Worm (Caenorhabditis elegans) whole organism, young adult: ENCODE results near the gene btb-6.

Experiments used
- B0019.2 ChIP-seq: fragments of 200-800 bp; sonication (Bioruptor generic); conservative IDR thresholded peaks from 2 replicates; pipeline ENCODE4 v1.3.6; 2022; ENCODE audit warnings: missing genetic modification reagents, missing genetic modification characterization, missing compliant biosample characterization
- B0261.1 ChIP-seq: sonication (generic microtip); optimal IDR thresholded peaks from 2 replicates; lab custom pipeline; 2016; ENCODE audit warnings: mild to moderate bottlenecking, missing genetic modification characterization, moderate library complexity, missing compliant biosample characterization
- C17E4.6 ChIP-seq: fragments of 200-800 bp; sonication (Bioruptor generic); IDR thresholded peaks from 2 replicates; pipeline ENCODE4 v1.3.6; 2022; ENCODE audit warnings: missing genetic modification reagents, missing genetic modification characterization, missing compliant biosample characterization
- F57C9.4 ChIP-seq: sonication (generic microtip); optimal IDR thresholded peaks from 2 replicates; lab custom pipeline; 2017; ENCODE audit warnings: mild to moderate bottlenecking, missing genetic modification characterization, missing compliant biosample characterization
- K11D2.4 ChIP-seq: fragments of 200-800 bp; sonication (Bioruptor generic); IDR thresholded peaks from 2 replicates; pipeline ENCODE4 v1.3.6; 2022; ENCODE audit warnings: missing genetic modification reagents, missing genetic modification characterization, missing compliant biosample characterization
- T26A5.8 ChIP-seq: sonication (generic microtip); optimal IDR thresholded peaks from 2 replicates; lab custom pipeline; 2016; ENCODE audit warnings: missing genetic modification characterization, missing compliant biosample characterization
- Y53F4B.3 ChIP-seq: fragments of 200-800 bp; sonication (Bioruptor generic); IDR thresholded peaks from 2 replicates; pipeline ENCODE4 v1.3.6; 2022; ENCODE audit warnings: missing genetic modification reagents, missing genetic modification characterization, missing compliant biosample characterization
- Y56A3A.18 ChIP-seq: fragments of 200-800 bp; sonication (Bioruptor generic); IDR thresholded peaks from 2 replicates; pipeline ENCODE4 v1.3.6; 2022; ENCODE audit warnings: missing genetic modification reagents, missing genetic modification characterization, missing compliant biosample characterization
- Y95B8A.8 ChIP-seq: fragments of 200-800 bp; sonication (Bioruptor generic); IDR thresholded peaks from 2 replicates; pipeline ENCODE4 v1.3.6; 2022; ENCODE audit warnings: missing genetic modification reagents, missing genetic modification characterization, missing compliant biosample characterization
- aptf-2 ChIP-seq: fragments of 200-800 bp; sonication (Bioruptor generic); conservative IDR thresholded peaks from 2 replicates; pipeline ENCODE4 v1.3.6; 2022; ENCODE audit warnings: missing genetic modification reagents, missing genetic modification characterization, missing compliant biosample characterization
- bed-1 ChIP-seq: fragments of 200-800 bp; sonication (Bioruptor generic); IDR thresholded peaks from 2 replicates; pipeline ENCODE4 v1.3.6; 2022; ENCODE audit warnings: missing genetic modification reagents, missing genetic modification characterization, missing compliant biosample characterization
- cebp-1 ChIP-seq, 2 experiments: fragments of 200-800 bp in 1 of 2; sonication (Bioruptor generic) in 1 of 2; sonication (generic microtip) in 1 of 2; IDR thresholded peaks in 1 of 2; optimal IDR thresholded peaks in 1 of 2; 2 replicates each; pipeline versions ENCODE4 v1.3.6 to Lab custom; 2017 to 2022; ENCODE audit warnings: missing compliant biosample characterization in 2 of 2, missing genetic modification characterization in 2 of 2, mild to moderate bottlenecking in 1 of 2, missing genetic modification reagents in 1 of 2, moderate library complexity in 1 of 2
- cebp-2 ChIP-seq: fragments of 200-800 bp; sonication (Bioruptor generic); IDR thresholded peaks from 2 replicates; pipeline ENCODE4 v1.3.6; 2022; ENCODE audit warnings: missing genetic modification characterization, missing compliant biosample characterization
- ceh-40 ChIP-seq: fragments of 200-800 bp; sonication (Bioruptor generic); IDR thresholded peaks from 2 replicates; pipeline ENCODE4 v1.3.6; 2022; ENCODE audit warnings: missing genetic modification characterization, missing compliant biosample characterization
- ceh-79 ChIP-seq: sonication (generic microtip); optimal IDR thresholded peaks from 2 replicates; lab custom pipeline; 2017; ENCODE audit warnings: mild to moderate bottlenecking, missing genetic modification characterization, missing compliant biosample characterization
- egrh-3 ChIP-seq: fragments of 200-800 bp; sonication (Bioruptor generic); IDR thresholded peaks from 2 replicates; pipeline ENCODE4 v1.3.6; 2022; ENCODE audit warnings: missing genetic modification reagents, missing genetic modification characterization, missing compliant biosample characterization
- him-1 ChIP-seq: sonication (generic microtip); optimal IDR thresholded peaks from 2 replicates; lab custom pipeline; 2016; ENCODE audit warnings: missing genotype, missing genetic modification reagents, missing genetic modification characterization, missing compliant biosample characterization
- hlh-26 ChIP-seq: fragments of 200-800 bp; sonication (Bioruptor generic); conservative IDR thresholded peaks from 2 replicates; pipeline ENCODE4 v1.3.6; 2022; ENCODE audit warnings: missing genetic modification reagents, missing genetic modification characterization, missing compliant biosample characterization
- hmg-1.2 ChIP-seq: fragments of 200-800 bp; sonication (Bioruptor generic); IDR thresholded peaks from 2 replicates; pipeline ENCODE4 v1.3.6; 2022; ENCODE audit warnings: missing genetic modification reagents, missing genetic modification characterization, missing compliant biosample characterization
- hmg-20 ChIP-seq: fragments of 200-800 bp; sonication (Bioruptor generic); IDR thresholded peaks from 2 replicates; pipeline ENCODE4 v1.3.6; 2022; ENCODE audit warnings: missing genetic modification reagents, missing genetic modification characterization, missing compliant biosample characterization
- lsl-1 ChIP-seq: fragments of 200-800 bp; sonication (Bioruptor generic); optimal IDR thresholded peaks from 2 replicates; lab custom pipeline; 2018; ENCODE audit warnings: mild to moderate bottlenecking, missing genetic modification characterization, moderate library complexity, missing compliant biosample characterization
- madf-8 ChIP-seq: fragments of 200-800 bp; sonication (Bioruptor generic); conservative IDR thresholded peaks from 2 replicates; pipeline ENCODE4 v1.3.6; 2022; ENCODE audit warnings: missing genetic modification reagents, missing genetic modification characterization, missing compliant biosample characterization
- mxl-1 ChIP-seq: sonication (generic microtip); optimal IDR thresholded peaks from 2 replicates; lab custom pipeline; 2016; ENCODE audit warnings: missing genetic modification characterization, missing compliant biosample characterization
- nfya-1 ChIP-seq: sonication (generic microtip); optimal IDR thresholded peaks from 2 replicates; lab custom pipeline; 2017; ENCODE audit warnings: antibody characterized with exemption, missing compliant biosample characterization, missing genetic modification characterization, borderline replicate concordance; ENCODE audit not compliant: insufficient read depth
- nfyb-1 ChIP-seq: fragments of 200-800 bp; sonication (Bioruptor generic); IDR thresholded peaks from 2 replicates; pipeline ENCODE4 v1.3.6; 2022; ENCODE audit warnings: missing genetic modification reagents, missing genetic modification characterization, missing compliant biosample characterization
- nhr-90 ChIP-seq: sonication (generic microtip); optimal IDR thresholded peaks from 2 replicates; lab custom pipeline; 2016; ENCODE audit warnings: missing genotype, mild to moderate bottlenecking, missing genetic modification characterization, missing compliant biosample characterization
- pbrm-1 ChIP-seq: fragments of 200-800 bp; sonication (Bioruptor generic); IDR thresholded peaks from 2 replicates; pipeline ENCODE4 v1.3.6; 2022; ENCODE audit warnings: missing genetic modification reagents, missing genetic modification characterization, missing compliant biosample characterization
- snpc-4 ChIP-seq, 5 experiments: fragments of 150-350 bp in 1 of 5; sonication (generic microtip) in 4 of 5; optimal IDR thresholded peaks; 2 replicates each; lab custom pipeline; 2014 to 2018; ENCODE audit warnings: missing genetic modification characterization in 5 of 5, missing biosample characterization in 3 of 5, antibody characterized with exemption in 2 of 5, mild to moderate bottlenecking in 2 of 5, missing compliant biosample characterization in 2 of 5, missing genotype in 2 of 5, moderate library complexity in 2 of 5, missing genetic modification reagents in 1 of 5
- somi-1 ChIP-seq: fragments of 200-800 bp; sonication (Bioruptor generic); optimal IDR thresholded peaks from 2 replicates; lab custom pipeline; 2018; ENCODE audit warnings: mild to moderate bottlenecking, missing genetic modification characterization, missing compliant biosample characterization
- unc-62 ChIP-seq: fragments of 150-350 bp; optimal IDR thresholded peaks from 2 replicates; lab custom pipeline; 2014; ENCODE audit warnings: missing biosample characterization, missing genetic modification reagents, missing genetic modification characterization
- zfh-2 ChIP-seq: fragments of 200-800 bp; sonication (Bioruptor generic); conservative IDR thresholded peaks from 2 replicates; pipeline ENCODE4 v1.3.6; 2022; ENCODE audit warnings: missing genetic modification reagents, missing genetic modification characterization, missing compliant biosample characterization
- zim-3 ChIP-seq: sonication (generic microtip); optimal IDR thresholded peaks from 2 replicates; lab custom pipeline; 2017; ENCODE audit warnings: mild to moderate bottlenecking, missing genetic modification characterization, moderate library complexity, missing compliant biosample characterization
- ztf-28 ChIP-seq: fragments of 200-800 bp; sonication (Bioruptor generic); IDR thresholded peaks from 2 replicates; pipeline ENCODE4 v1.3.6; 2022; ENCODE audit warnings: missing genetic modification reagents, missing genetic modification characterization, missing compliant biosample characterization
- ztf-6 ChIP-seq: fragments of 200-800 bp; sonication (Bioruptor generic); IDR thresholded peaks from 2 replicates; pipeline ENCODE4 v1.3.6; 2022; ENCODE audit warnings: missing genetic modification reagents, missing genetic modification characterization, missing compliant biosample characterization

btb-6 gene

ce11 chrII:1735145-1735544, 20.0 kb downstream of the btb-6 start:
- TF ChIP-seq B0019.2, result no peak
- TF ChIP-seq, all 124 proteins: peak for 0

ce11 chrII:1736353-1736752, 21.2 kb downstream of the btb-6 start, which contains the start of gene ceh-83:
ceh-83 (minus strand) TSS chrII:1736533.
- TF ChIP-seq unc-62 (GFP tag; lab: Kevin White, UChicago) (no peak), pbrm-1 (GFP tag; lab: Robert Waterston, UW) (0 out of 2 replicates have a peak, but pooled peaks have one; percentile 25), aptf-2 (GFP tag; lab: Robert Waterston, UW) (0 out of 2 replicates have a peak, but pooled peaks have one; percentile 52), Y53F4B.3 (GFP tag; lab: Robert Waterston, UW) (no peak), hmg-1.2 (peak; percentile 92)

- TF ChIP-seq hlh-26 (GFP tag; lab: Robert Waterston, UW), result no peak
- no peak for TF ChIP-seq nfyb-1 (GFP tag; lab: Robert Waterston, UW)
- no peak for TF ChIP-seq ceh-79 (tag; lab: Kevin White, UChicago)
- TF ChIP-seq nfya-1 (tag; lab: Kevin White, UChicago), result no peak
- no peak for TF ChIP-seq egrh-3
- no peak for TF ChIP-seq C17E4.6 (GFP tag; lab: Robert Waterston, UW)
- no peak for TF ChIP-seq cebp-1 (GFP tag; IDR thresholded peaks at IDR 0.05; lab: Robert Waterston, UW)
- no peak for TF ChIP-seq cebp-1 (tag; optimal IDR thresholded peaks at IDR 0.05; lab: Kevin White, UChicago)
- no peak for TF ChIP-seq Y56A3A.18
- no peak for TF ChIP-seq snpc-4 (GFP tag; optimal IDR thresholded peaks at IDR 0.05; lab: Kevin White, UChicago)
- no peak for TF ChIP-seq snpc-4 (tag; optimal IDR thresholded peaks at IDR 0.05; lab: Kevin White, UChicago)
Measured at ce11 chrII:1738844-1739243, 23.7 kb downstream of the btb-6 start, which contains the start of the genes irld-9 and irld-33. irld-9 (minus strand) TSS chrII:1738944. irld-33 (plus strand) TSS chrII:1739052.

DNA sequence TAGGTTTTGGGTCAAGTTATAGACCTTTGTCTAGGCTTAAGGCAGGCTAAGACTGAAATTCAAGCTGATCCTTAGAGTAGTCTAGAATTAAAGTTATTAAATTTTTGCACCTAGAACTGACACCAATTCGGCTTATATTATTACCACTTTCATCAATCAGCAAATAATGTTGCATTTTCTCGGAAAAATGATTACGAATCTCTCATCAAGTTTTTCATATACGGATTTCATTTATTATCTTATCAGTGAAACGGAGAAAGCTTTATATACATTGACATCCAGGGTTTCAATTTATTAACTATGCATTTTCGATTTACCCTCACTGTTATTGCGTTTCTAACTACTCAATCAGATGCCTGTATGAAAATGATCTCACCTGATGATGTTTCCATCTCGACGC, 26.1 kb downstream of the btb-6 start, which contains the start of gene K07G6.1:
K07G6.1 (plus strand) TSS at position 301 of the 400 bp plus-strand sequence.
- TF ChIP-seq hmg-20 (GFP tag; lab: Robert Waterston, UW), result no peak
- TF ChIP-seq ztf-28 (GFP tag; lab: Robert Waterston, UW), result no peak
- TF ChIP-seq Y53F4B.3 (GFP tag; lab: Robert Waterston, UW), result no peak
- no peak for TF ChIP-seq madf-8
- TF ChIP-seq zim-3 (tag; lab: Kevin White, UChicago), result no peak
- TF ChIP-seq him-1 (tag; lab: Kevin White, UChicago), result no peak
- TF ChIP-seq Y95B8A.8 (GFP tag; lab: Robert Waterston, UW), result no peak
- no peak for TF ChIP-seq C17E4.6 (GFP tag; lab: Robert Waterston, UW)
- TF ChIP-seq mxl-1 (tag; lab: Kevin White, UChicago), result no peak
- no peak for TF ChIP-seq cebp-2 (GFP tag; lab: Robert Waterston, UW)
- no peak for TF ChIP-seq zfh-2 (GFP tag; lab: Robert Waterston, UW)
- TF ChIP-seq Y56A3A.18, result no peak
- no peak for TF ChIP-seq F57C9.4
- TF ChIP-seq snpc-4 (GFP tag; optimal IDR thresholded peaks at IDR 0.05; lab: Kevin White, UChicago), result no peak
- TF ChIP-seq snpc-4 (tag; optimal IDR thresholded peaks at IDR 0.05; lab: Kevin White, UChicago), result no peak
- TF ChIP-seq ztf-6, result no peak

- TF ChIP-seq him-1 (tag; lab: Kevin White, UChicago) (no peak), B0261.1 (no peak)
Measured at ce11 chrII:1742535-1742934, 27.4 kb downstream of the btb-6 start, which contains the start of gene F36H5.12. F36H5.12 (plus strand) TSS chrII:1742835.

- TF ChIP-seq ceh-40 (GFP tag; lab: Robert Waterston, UW) (no peak), ztf-6 (no peak), K11D2.4 (GFP tag; lab: Robert Waterston, UW) (no peak), somi-1 (GFP tag; lab: Kevin White, UChicago) (no peak), F57C9.4 (no peak), lsl-1 (no peak), bed-1 (GFP tag; lab: Robert Waterston, UW) (no peak), T26A5.8 (no peak), nhr-90 (tag; lab: Kevin White, UChicago) (no peak)
Measured at ce11 chrII:1744183-1744582, 29.1 kb downstream of the btb-6 start, which contains the start of gene clec-19. clec-19 (plus strand) TSS chrII:1744483.
